Worm (Caenorhabditis elegans): Measurements from ENCODE around the gene srw-59.

- no peak for TF ChIP-seq ama-1 (optimal IDR thresholded peaks at IDR 0.05)
- no peak for TF ChIP-seq lsy-2 (tag; optimal IDR thresholded peaks at IDR 0.05)
- TF ChIP-seq lin-11 (tag; optimal IDR thresholded peaks at IDR 0.05) = no peak
- TF ChIP-seq mdl-1 (tag; optimal IDR thresholded peaks at IDR 0.05) = no peak
- TF ChIP-seq nhr-6 (tag; optimal IDR thresholded peaks at IDR 0.05) = no peak
- TF ChIP-seq nhr-11 (tag; optimal IDR thresholded peaks at IDR 0.05) = no peak
- no peak for TF ChIP-seq zag-1 (tag; optimal IDR thresholded peaks at IDR 0.05)
Measured at ce11 chrV:15972484-15972883, 21.7 kb upstream of the srw-59 start, which contains the start of gene sru-23.
